Worm (Caenorhabditis elegans) whole organism, L1 larva: Measurements from ENCODE around the gene ZK355.2.

Source experiments
- C04F5.9 ChIP-seq: sonication (generic microtip); optimal IDR thresholded peaks from 2 replicates; lab custom pipeline; 2016; ENCODE audit warnings: missing genetic modification characterization, missing compliant biosample characterization
- C34B4.2 ChIP-seq: sonication (generic microtip); optimal IDR thresholded peaks from 2 replicates; lab custom pipeline; 2017; ENCODE audit warnings: mild to moderate bottlenecking, missing genetic modification characterization, missing compliant biosample characterization
- F16B12.6 ChIP-seq: fragments of 150-350 bp; optimal IDR thresholded peaks from 2 replicates; lab custom pipeline; 2014; ENCODE audit warnings: missing biosample characterization, missing genetic modification characterization
- Y116A8C.19 ChIP-seq: sonication (generic microtip); optimal IDR thresholded peaks from 2 replicates; lab custom pipeline; 2016; ENCODE audit warnings: missing compliant biosample characterization, missing genetic modification characterization, borderline replicate concordance
- ama-1 ChIP-seq: fragments of 150-350 bp; optimal IDR thresholded peaks from 2 replicates; lab custom pipeline; 2014
- ceh-63 ChIP-seq: fragments of 200-800 bp; sonication (Bioruptor generic); optimal IDR thresholded peaks from 2 replicates; lab custom pipeline; 2018; ENCODE audit warnings: mild to moderate bottlenecking, missing genetic modification characterization, missing compliant biosample characterization
- ceh-8 ChIP-seq: fragments of 200-800 bp; sonication (Bioruptor generic); optimal IDR thresholded peaks from 2 replicates; lab custom pipeline; 2018; ENCODE audit warnings: mild to moderate bottlenecking, missing genetic modification characterization, moderate library complexity, missing compliant biosample characterization
- ceh-82 ChIP-seq, 3 experiments: fragments of 150-350 bp in 1 of 3; sonication (generic microtip) in 2 of 3; optimal IDR thresholded peaks; 2 replicates each; lab custom pipeline; 2014 to 2017; ENCODE audit warnings: missing biosample characterization in 3 of 3, missing genetic modification characterization in 3 of 3
- ceh-88 ChIP-seq: fragments of 200-800 bp; sonication (Bioruptor generic); IDR thresholded peaks from 2 replicates; pipeline ENCODE4 v1.3.6; 2022; ENCODE audit warnings: missing genetic modification characterization, missing compliant biosample characterization
- dpl-1 ChIP-seq, 3 experiments: fragments of 150-350 bp in 2 of 3; sonication (generic microtip) in 1 of 3; optimal IDR thresholded peaks; 2 replicates each; lab custom pipeline; 2014 to 2017; ENCODE audit warnings: missing biosample characterization in 3 of 3, missing genetic modification characterization in 3 of 3, missing genetic modification reagents in 3 of 3
- efl-1 ChIP-seq, 4 experiments: fragments of 150-350 bp; optimal IDR thresholded peaks in 3 of 4; peaks in 1 of 4; 1 replicate in 1 of 4; 2 replicates in 3 of 4; lab custom pipeline; 2014; ENCODE audit warnings: missing biosample characterization in 2 of 4, missing genetic modification characterization in 2 of 4, missing genetic modification reagents in 2 of 4
- efl-3 ChIP-seq: fragments of 200-800 bp; sonication (Bioruptor generic); optimal IDR thresholded peaks from 2 replicates; lab custom pipeline; 2018; ENCODE audit warnings: mild to moderate bottlenecking, missing genetic modification characterization, missing compliant biosample characterization
- ets-5 ChIP-seq: fragments of 200-800 bp; sonication (Bioruptor generic); IDR thresholded peaks from 2 replicates; pipeline ENCODE4 v1.3.6; 2022; ENCODE audit warnings: missing genetic modification characterization, missing compliant biosample characterization
- fkh-4 ChIP-seq: sonication (generic microtip); optimal IDR thresholded peaks from 2 replicates; lab custom pipeline; 2016; ENCODE audit warnings: missing compliant biosample characterization, missing genetic modification characterization, borderline replicate concordance
- fkh-8 ChIP-seq: sonication (generic microtip); optimal IDR thresholded peaks from 2 replicates; lab custom pipeline; 2016; ENCODE audit warnings: mild to moderate bottlenecking, missing genetic modification characterization, missing compliant biosample characterization
- fos-1 ChIP-seq: fragments of 150-350 bp; optimal IDR thresholded peaks from 2 replicates; lab custom pipeline; 2014; ENCODE audit warnings: missing biosample characterization, missing genetic modification characterization
- grh-1 ChIP-seq: fragments of 200-800 bp; sonication (Bioruptor generic); IDR thresholded peaks from 2 replicates; pipeline ENCODE4 v1.3.6; 2022; ENCODE audit warnings: missing genetic modification reagents, missing genetic modification characterization, missing compliant biosample characterization
- irx-1 ChIP-seq: sonication (generic microtip); optimal IDR thresholded peaks from 2 replicates; lab custom pipeline; 2016; ENCODE audit warnings: missing genetic modification characterization, missing compliant biosample characterization
- lin-13 ChIP-seq: fragments of 150-350 bp; optimal IDR thresholded peaks from 2 replicates; lab custom pipeline; 2014; ENCODE audit warnings: missing biosample characterization, missing genetic modification reagents, missing genetic modification characterization
- lin-14 ChIP-seq: fragments of 200-800 bp; sonication (Bioruptor generic); optimal IDR thresholded peaks from 2 replicates; lab custom pipeline; 2018; ENCODE audit warnings: mild to moderate bottlenecking, missing genetic modification characterization, moderate library complexity, missing compliant biosample characterization
- lin-15B ChIP-seq: fragments of 150-350 bp; sonication (generic microtip); optimal IDR thresholded peaks from 3 replicates; lab custom pipeline; 2014; ENCODE audit warnings: missing biosample characterization, missing genetic modification characterization
- lin-35 ChIP-seq, 2 experiments: fragments of 150-350 bp; optimal IDR thresholded peaks; 2 replicates each; lab custom pipeline; 2014; ENCODE audit warnings: missing biosample characterization in 2 of 2, missing genetic modification characterization in 2 of 2, missing genetic modification reagents in 2 of 2
- lir-3 ChIP-seq: sonication (generic microtip); optimal IDR thresholded peaks from 2 replicates; lab custom pipeline; 2016; ENCODE audit warnings: mild to moderate bottlenecking, missing genetic modification characterization, moderate library complexity, missing compliant biosample characterization; ENCODE audit not compliant: poor library complexity
- lsy-2 ChIP-seq, 2 experiments: fragments of 150-350 bp; optimal IDR thresholded peaks; 2 replicates each; lab custom pipeline; 2014; ENCODE audit warnings: missing biosample characterization in 2 of 2, missing genetic modification characterization in 2 of 2
- mab-9 ChIP-seq: fragments of 200-800 bp; sonication (Bioruptor generic); IDR thresholded peaks from 2 replicates; pipeline ENCODE4 v1.3.6; 2022; ENCODE audit warnings: missing genetic modification reagents, missing genetic modification characterization, missing compliant biosample characterization
- mef-2 ChIP-seq: fragments of 150-350 bp; optimal IDR thresholded peaks from 2 replicates; lab custom pipeline; 2014; ENCODE audit warnings: missing biosample characterization, missing genetic modification characterization
- mep-1 ChIP-seq: fragments of 150-350 bp; optimal IDR thresholded peaks from 2 replicates; lab custom pipeline; 2014; ENCODE audit warnings: missing biosample characterization, missing genetic modification characterization
- nhr-11 ChIP-seq: fragments of 150-350 bp; optimal IDR thresholded peaks from 2 replicates; lab custom pipeline; 2014; ENCODE audit warnings: missing biosample characterization, missing genetic modification characterization
- nhr-12 ChIP-seq: sonication (generic microtip); optimal IDR thresholded peaks from 2 replicates; lab custom pipeline; 2017; ENCODE audit warnings: missing biosample characterization, missing genetic modification characterization
- nhr-20 ChIP-seq: sonication (generic microtip); optimal IDR thresholded peaks from 2 replicates; lab custom pipeline; 2016; ENCODE audit warnings: mild to moderate bottlenecking, missing genetic modification characterization, missing compliant biosample characterization
- nhr-28 ChIP-seq: fragments of 150-350 bp; optimal IDR thresholded peaks from 2 replicates; lab custom pipeline; 2014; ENCODE audit warnings: missing biosample characterization, missing genetic modification characterization
- nhr-47 ChIP-seq: sonication (generic microtip); optimal IDR thresholded peaks from 2 replicates; lab custom pipeline; 2016; ENCODE audit warnings: mild to moderate bottlenecking, missing genetic modification characterization, moderate library complexity, missing compliant biosample characterization
- nhr-71 ChIP-seq: sonication (generic microtip); optimal IDR thresholded peaks from 2 replicates; lab custom pipeline; 2016; ENCODE audit warnings: mild to moderate bottlenecking, missing genetic modification characterization, moderate library complexity, missing compliant biosample characterization
- nhr-77 ChIP-seq: fragments of 150-350 bp; optimal IDR thresholded peaks from 2 replicates; lab custom pipeline; 2014; ENCODE audit warnings: missing biosample characterization, missing genetic modification characterization
- nhr-85 ChIP-seq: sonication (generic microtip); peaks from one replicate; lab custom pipeline; 2016; ENCODE audit warnings: missing genetic modification characterization, inconsistent platforms, missing compliant biosample characterization
- pax-3 ChIP-seq: fragments of 200-800 bp; sonication (Bioruptor generic); optimal IDR thresholded peaks from 2 replicates; lab custom pipeline; 2018; ENCODE audit warnings: mild to moderate bottlenecking, missing genetic modification characterization, moderate library complexity, missing compliant biosample characterization
- rnt-1 ChIP-seq: sonication (generic microtip); optimal IDR thresholded peaks from 2 replicates; lab custom pipeline; 2016; ENCODE audit warnings: mild to moderate bottlenecking, missing genetic modification characterization, moderate library complexity, missing compliant biosample characterization
- swsn-7 ChIP-seq: sonication (generic microtip); optimal IDR thresholded peaks from 2 replicates; lab custom pipeline; 2016; ENCODE audit warnings: missing genetic modification characterization, missing compliant biosample characterization
- unc-130 ChIP-seq: fragments of 150-350 bp; optimal IDR thresholded peaks from 2 replicates; lab custom pipeline; 2017; ENCODE audit warnings: missing biosample characterization, missing genetic modification characterization, inconsistent platforms
- unc-30 ChIP-seq: sonication (generic microtip); optimal IDR thresholded peaks from 2 replicates; lab custom pipeline; 2017; ENCODE audit warnings: missing biosample characterization, missing genetic modification characterization
- xbp-1 ChIP-seq: sonication (generic microtip); optimal IDR thresholded peaks from 2 replicates; lab custom pipeline; 2016; ENCODE audit warnings: missing genetic modification characterization, missing compliant biosample characterization
- zag-1 ChIP-seq: fragments of 150-350 bp; optimal IDR thresholded peaks from 2 replicates; lab custom pipeline; 2014; ENCODE audit warnings: missing biosample characterization, missing genetic modification characterization
- ztf-11 ChIP-seq, 2 experiments: sonication (generic microtip); optimal IDR thresholded peaks; 2 replicates each; lab custom pipeline; 2016 to 2017; ENCODE audit warnings: missing genetic modification characterization in 2 of 2, missing biosample characterization in 1 of 2, missing compliant biosample characterization in 1 of 2
- ztf-4 ChIP-seq: fragments of 150-350 bp; optimal IDR thresholded peaks from 2 replicates; lab custom pipeline; 2014; ENCODE audit warnings: missing biosample characterization, missing genetic modification characterization

Gene ZK355.2

DNA sequence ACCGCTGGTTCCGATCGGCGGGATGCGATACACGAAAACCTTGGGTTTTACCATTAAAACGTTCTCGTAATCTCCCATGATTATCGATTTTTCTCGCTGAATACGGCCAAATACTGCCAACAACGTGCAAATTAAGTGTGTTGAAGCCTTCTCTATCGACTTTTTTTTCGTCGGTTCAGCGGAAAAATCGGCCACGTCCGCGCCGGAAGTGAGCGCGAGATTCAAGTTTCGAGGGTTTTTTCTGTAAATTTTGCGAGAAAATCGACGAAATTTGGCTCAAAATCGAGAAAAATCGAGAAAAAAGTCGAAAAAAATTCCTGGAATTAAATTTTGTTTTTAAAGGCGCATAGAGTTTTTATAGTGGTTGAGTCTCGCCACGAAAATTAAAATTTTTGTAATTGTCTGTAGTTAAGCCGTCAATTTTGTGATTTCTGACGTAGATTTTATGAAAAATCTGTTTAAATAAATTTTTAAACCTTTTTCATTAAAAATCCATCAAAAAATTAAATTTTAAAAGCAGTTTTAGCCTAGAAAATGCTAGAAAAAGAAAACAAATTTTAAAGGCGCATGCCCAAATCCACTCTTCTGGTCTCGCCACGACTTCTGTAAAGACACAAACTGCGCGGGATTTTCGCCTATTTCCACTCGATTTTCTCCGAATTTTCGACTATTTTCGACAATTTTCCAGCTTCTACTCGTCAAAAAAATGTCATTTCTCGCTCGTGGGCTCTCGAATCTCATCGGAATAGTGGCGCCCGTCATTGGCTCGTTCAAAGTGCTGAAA lies 4.5 kb upstream of the ZK355.2 start, which contains the start of the genes ncap-1 and Y110A2AR.1:
ncap-1 (minus strand) TSS at position 241 of the 784 bp plus-strand sequence.
Y110A2AR.1 (plus strand) TSS at position 637 of the 784 bp plus-strand sequence.
- TF ChIP-seq dpl-1 (GFP tag; optimal IDR thresholded peaks at IDR 0.05; lab: Kevin White, UChicago) (peak; percentile 49 to 83 (median 74)), lin-35 (GFP tag; optimal IDR thresholded peaks at IDR 0.05; lab: Kevin White, UChicago) (peak; percentile 68 to 88), ztf-4 (tag; lab: Kevin White, UChicago) (no peak), lsy-2 (tag; optimal IDR thresholded peaks at IDR 0.05; lab: Kevin White, UChicago) (peak in 1 of 2 experiments; percentile 13), mep-1 (tag; lab: Kevin White, UChicago) (peak; percentile 1), ceh-82 (tag; optimal IDR thresholded peaks at IDR 0.05; lab: Kevin White, UChicago) (peak in 1 of 3 experiments; percentile 18), efl-1 (optimal IDR thresholded peaks at IDR 0.05; lab: Kevin White, UChicago) (peak; percentile 37 to 81), efl-1 (GFP tag; optimal IDR thresholded peaks at IDR 0.05 in 1 of 2; lab: Kevin White, UChicago) (peak; percentile 82 to 98), ceh-63 (GFP tag; lab: Kevin White, UChicago) (no peak)

DNA sequence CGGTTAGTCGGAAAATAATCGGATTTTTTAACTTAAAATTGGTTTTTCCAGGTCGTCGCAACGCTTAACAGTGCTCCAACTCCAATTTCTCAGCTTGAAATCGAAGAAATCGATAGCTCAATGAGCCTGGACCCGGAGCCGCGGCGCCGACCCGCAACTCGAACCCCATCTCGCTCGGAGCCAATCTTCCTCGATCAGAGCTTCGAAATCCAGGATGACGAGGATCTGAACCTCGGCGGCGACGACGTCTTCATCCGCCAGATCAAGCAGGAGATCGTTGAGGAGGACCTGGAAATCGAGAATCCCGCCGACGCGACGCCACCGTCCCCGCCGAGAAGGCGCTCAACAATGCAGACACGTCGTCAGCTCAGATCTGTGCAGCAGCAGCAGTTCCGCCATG lies 3.5 kb upstream of the ZK355.2 start:
- TF ChIP-seq C34B4.2 (tag; lab: Kevin White, UChicago) (no peak), ztf-11 (tag; optimal IDR thresholded peaks at IDR 0.05; lab: Kevin White, UChicago) (no peak), lin-14 (GFP tag; lab: Kevin White, UChicago) (no peak), ama-1 (lab: Kevin White, UChicago) (no peak), mab-9 (GFP tag; lab: Robert Waterston, UW) (no peak), unc-130 (tag; lab: Kevin White, UChicago) (no peak), nhr-28 (no peak), zag-1 (tag; lab: Kevin White, UChicago) (no peak), F16B12.6 (tag; lab: Kevin White, UChicago) (no peak), lin-13 (GFP tag; lab: Kevin White, UChicago) (no peak), rnt-1 (tag; lab: Kevin White, UChicago) (no peak), ceh-82 (tag; optimal IDR thresholded peaks at IDR 0.05; lab: Kevin White, UChicago) (no peak), grh-1 (GFP tag; lab: Robert Waterston, UW) (no peak), mef-2 (tag; lab: Kevin White, UChicago) (no peak), xbp-1 (no peak), efl-3 (GFP tag; lab: Kevin White, UChicago) (no peak), Y116A8C.19 (tag; lab: Kevin White, UChicago) (no peak), fkh-8 (tag; lab: Kevin White, UChicago) (no peak), lin-15B (tag; lab: Kevin White, UChicago) (no peak), efl-1 (optimal IDR thresholded peaks at IDR 0.05; lab: Kevin White, UChicago) (no peak), efl-1 (GFP tag; optimal IDR thresholded peaks at IDR 0.05 in 1 of 2; lab: Kevin White, UChicago) (no peak)

DNA sequence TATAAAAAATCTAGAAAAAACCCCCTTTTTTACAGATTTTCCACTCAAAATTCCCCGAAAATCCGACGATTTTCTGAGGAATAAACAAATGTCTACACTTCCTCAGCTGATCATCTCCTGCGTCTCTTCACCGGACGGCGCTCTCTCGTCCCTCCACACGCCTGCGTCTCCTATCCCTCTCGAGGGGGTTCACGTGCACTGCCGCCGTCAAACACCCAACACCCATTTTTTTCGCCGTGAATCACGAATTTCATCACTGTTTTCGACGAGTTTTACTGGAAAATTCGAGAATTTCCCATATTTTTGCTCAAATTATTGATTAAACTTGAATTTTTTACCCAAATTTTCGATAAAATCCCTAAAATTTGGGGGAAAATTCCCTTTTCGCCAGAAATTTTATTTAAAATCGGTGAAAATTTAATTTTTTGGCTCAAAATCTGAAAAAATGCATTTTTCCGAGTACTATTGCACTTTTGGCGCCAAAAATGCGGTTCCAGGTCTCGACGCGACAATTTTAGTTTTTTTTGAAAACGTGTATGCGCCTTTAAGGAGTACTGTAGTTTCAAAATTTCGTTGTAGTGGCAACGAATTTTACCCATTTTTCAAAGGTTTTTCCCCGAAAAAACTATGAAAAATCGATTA lies 2.8 kb upstream of the ZK355.2 start:
- TF ChIP-seq unc-30 (tag; lab: Kevin White, UChicago) (no peak), lir-3 (no peak), F16B12.6 (tag; lab: Kevin White, UChicago) (no peak), ceh-88 (GFP tag; lab: Robert Waterston, UW) (no peak), irx-1 (tag; lab: Kevin White, UChicago) (peak; percentile 7), ceh-82 (tag; optimal IDR thresholded peaks at IDR 0.05; lab: Kevin White, UChicago) (peak in 2 of 3 experiments; percentile 35 to 55), nhr-12 (tag; lab: Kevin White, UChicago) (no peak), ets-5 (GFP tag; lab: Robert Waterston, UW) (no peak), nhr-71 (tag; lab: Kevin White, UChicago) (peak; percentile 79), nhr-20 (tag; lab: Kevin White, UChicago) (no peak), nhr-11 (tag; lab: Kevin White, UChicago) (peak; percentile 24), nhr-28 (no peak), pax-3 (peak; percentile 54), nhr-77 (tag; lab: Kevin White, UChicago) (no peak), mep-1 (tag; lab: Kevin White, UChicago) (peak; percentile 72), fkh-4 (tag; lab: Kevin White, UChicago) (no peak), xbp-1 (peak; percentile 51), nhr-85 (peak; percentile 46), lin-13 (GFP tag; lab: Kevin White, UChicago) (peak; percentile 4), fos-1 (no peak), efl-1 (optimal IDR thresholded peaks at IDR 0.05; lab: Kevin White, UChicago) (peak; percentile 74 to 86), efl-1 (GFP tag; optimal IDR thresholded peaks at IDR 0.05 in 1 of 2; lab: Kevin White, UChicago) (peak; percentile 62 to 92), C04F5.9 (tag; lab: Kevin White, UChicago) (peak; percentile 13), ceh-8 (no peak), swsn-7 (tag; lab: Kevin White, UChicago) (peak; percentile 67), nhr-47 (peak; percentile 66)
